Fruit fly (Drosophila melanogaster) whole organism, wandering third instar larva: Measurements from ENCODE around the gene CG33490.
"Not testable (repeated sequence)": the region's sequence is repeated elsewhere in the genome, so short reads cannot be mapped to it uniquely, and the experiment has no call there.

Source experiments
- Abd-B ChIP-seq: fragments of >200 bp; optimal IDR thresholded peaks from 2 replicates; lab custom pipeline; 2017; ENCODE audit warnings: missing biosample characterization, missing genetic modification characterization
- CG32264 ChIP-seq: fragments of 200-800 bp; sonication (Bioruptor generic); optimal IDR thresholded peaks from 2 replicates; lab custom pipeline; 2016; ENCODE audit warnings: missing biosample characterization, missing genetic modification characterization
- CG9705 ChIP-seq: fragments of 200-800 bp; sonication (Bioruptor generic); optimal IDR thresholded peaks from 2 replicates; lab custom pipeline; 2018; ENCODE audit warnings: missing biosample characterization, mild to moderate bottlenecking, missing genetic modification characterization
- CrebA ChIP-seq: fragments of 200-800 bp; sonication (Bioruptor generic); optimal IDR thresholded peaks from 2 replicates; lab custom pipeline; 2016; ENCODE audit warnings: missing biosample characterization, mild to moderate bottlenecking, missing genetic modification characterization, borderline replicate concordance
- Dfd ChIP-seq: fragments of >200 bp; optimal IDR thresholded peaks from 2 replicates; lab custom pipeline; 2017; ENCODE audit warnings: missing biosample characterization, missing genetic modification characterization
- Dif ChIP-seq: fragments of 200-275, 200-300 bp; sonication (Bioruptor generic); optimal IDR thresholded peaks from 2 replicates; lab custom pipeline; 2018; ENCODE audit warnings: missing biosample characterization, missing genetic modification characterization; ENCODE audit not compliant: partially characterized antibody
- GATAd ChIP-seq: sonication (Bioruptor generic); optimal IDR thresholded peaks from 2 replicates; lab custom pipeline; 2016; ENCODE audit warnings: missing biosample characterization, missing genetic modification characterization
- HLH106 ChIP-seq: fragments of 200-800 bp; optimal IDR thresholded peaks from 3 replicates; lab custom pipeline; 2019; ENCODE audit warnings: missing biosample characterization, mild to moderate bottlenecking, missing genetic modification characterization, moderate library complexity
- Hnf4 ChIP-seq: fragments of 200-800 bp; sonication (Bioruptor generic); optimal IDR thresholded peaks from 2 replicates; lab custom pipeline; 2016; ENCODE audit warnings: missing biosample characterization, mild to moderate bottlenecking, missing genetic modification characterization
- Mio ChIP-seq: sonication (Bioruptor generic); optimal IDR thresholded peaks from 2 replicates; lab custom pipeline; 2016; ENCODE audit warnings: missing biosample characterization, missing genetic modification characterization
- Myc ChIP-seq: fragments of >200 bp; optimal IDR thresholded peaks from 2 replicates; lab custom pipeline; 2017
- OdsH ChIP-seq: fragments of 200-800 bp; sonication (Bioruptor generic); optimal IDR thresholded peaks from 2 replicates; lab custom pipeline; 2016; ENCODE audit warnings: missing biosample characterization, mild to moderate bottlenecking, missing genetic modification characterization
- Sp1 ChIP-seq: fragments of 200-800 bp; sonication (Bioruptor generic); optimal IDR thresholded peaks from 3 replicates; lab custom pipeline; 2019; ENCODE audit warnings: missing biosample characterization, mild to moderate bottlenecking, missing genetic modification characterization, moderate library complexity
- dl ChIP-seq, 2 experiments: fragments of 175-275, 200-275 bp in 1 of 2; fragments of 200-275 bp in 1 of 2; sonication (Bioruptor generic); optimal IDR thresholded peaks; lab custom pipeline; 2018; ENCODE audit warnings: mild to moderate bottlenecking in 2 of 2, missing biosample characterization in 2 of 2, missing genetic modification characterization in 2 of 2, moderate library complexity in 2 of 2; ENCODE audit not compliant: partially characterized antibody in 2 of 2, insufficient read depth in 1 of 2
- dmrt93B ChIP-seq: fragments of 200-800 bp; sonication (Bioruptor generic); optimal IDR thresholded peaks from 2 replicates; lab custom pipeline; 2018; ENCODE audit warnings: missing biosample characterization, mild to moderate bottlenecking, missing genetic modification characterization
- ey ChIP-seq: fragments of 200-800 bp; sonication (Bioruptor generic); optimal IDR thresholded peaks from 2 replicates; lab custom pipeline; 2016; ENCODE audit warnings: missing biosample characterization, missing genetic modification characterization
- foxo ChIP-seq, 2 experiments: fragments of 200-800 bp; sonication (Bioruptor generic); optimal IDR thresholded peaks; 2 replicates in 1 of 2; 3 replicates in 1 of 2; lab custom pipeline; 2016 to 2017; ENCODE audit warnings: missing biosample characterization in 2 of 2, missing genetic modification characterization in 2 of 2
- jim ChIP-seq: fragments of 175-275, 200-325 bp; sonication (Bioruptor generic); optimal IDR thresholded peaks from 2 replicates; lab custom pipeline; 2016; ENCODE audit warnings: missing biosample characterization, mild to moderate bottlenecking, missing genetic modification characterization
- lola ChIP-seq: fragments of >200 bp; optimal IDR thresholded peaks from 2 replicates; lab custom pipeline; 2017; ENCODE audit warnings: missing biosample characterization, missing genetic modification characterization
- pan ChIP-seq: fragments of >200 bp; optimal IDR thresholded peaks from 2 replicates; lab custom pipeline; 2017
- rgr ChIP-seq: fragments of 200-800 bp; sonication (Bioruptor generic); optimal IDR thresholded peaks from 3 replicates; lab custom pipeline; 2016; ENCODE audit warnings: missing biosample characterization, mild to moderate bottlenecking, missing genetic modification characterization
- sv ChIP-seq: fragments of 200-800 bp; sonication (Bioruptor generic); optimal IDR thresholded peaks from 3 replicates; lab custom pipeline; 2016; ENCODE audit warnings: missing biosample characterization, missing genetic modification characterization
- usp ChIP-seq: fragments of >200 bp; optimal IDR thresholded peaks from 2 replicates; lab custom pipeline; 2017; ENCODE audit warnings: missing biosample characterization, missing genetic modification characterization

Gene CG33490

dm6 chr3L:11599965-11600420 is 25.5 kb upstream of the CG33490 start, which contains the start of the genes CG14137 and CG46394:
TSS of gene CG14137 (minus strand) at chr3L:11600065.
TSS of gene CG46394 (plus strand) at chr3L:11600370.
- TF ChIP-seq usp (GFP tag; lab: Kevin White, UChicago) (no peak), Dfd (GFP tag; lab: Kevin White, UChicago) (peak; percentile 84)

dm6 chr3L:11599255-11599654 is 24.8 kb upstream of the CG33490 start:
- TF ChIP-seq dl (GFP tag; optimal IDR thresholded peaks at IDR 0.05; lab: Kevin White, UChicago; ENCODE audit: insufficient read depth in 1 of 2, partially characterized antibody in 2 of 2) (no peak), dmrt93B (GFP tag; lab: Kevin White, UChicago) (no peak), foxo (GFP tag; optimal IDR thresholded peaks at IDR 0.05; lab: Kevin White, UChicago) (peak in 1 of 2 experiments; percentile 32), CG9705 (no peak), lola (GFP tag; lab: Kevin White, UChicago) (no peak), rgr (GFP tag; lab: Kevin White, UChicago) (peak; percentile 3), Sp1 (GFP tag; lab: Kevin White, UChicago) (peak; percentile 30), HLH106 (peak; percentile 32)

dm6 chr3L:11596585-11597252 is 22.3 kb upstream of the CG33490 start, which contains the start of gene CG7368:
TSS of gene CG7368 (plus strand) at chr3L:11597202.
- no peak for TF ChIP-seq rgr (GFP tag; lab: Kevin White, UChicago)
- peak in 1 of 2 experiments; percentile 2 for TF ChIP-seq dl (GFP tag; optimal IDR thresholded peaks at IDR 0.05; lab: Kevin White, UChicago; ENCODE audit: insufficient read depth in 1 of 2, partially characterized antibody in 2 of 2)
- TF ChIP-seq jim = no peak
- TF ChIP-seq sv (GFP tag; lab: Kevin White, UChicago) = no peak

- TF ChIP-seq Dif (GFP tag; lab: Kevin White, UChicago) = no peak
- no peak for TF ChIP-seq sv (GFP tag; lab: Kevin White, UChicago)
- peak in 1 of 2 experiments; percentile 18 for TF ChIP-seq foxo (GFP tag; optimal IDR thresholded peaks at IDR 0.05; lab: Kevin White, UChicago)
- peak; percentile 23 for TF ChIP-seq HLH106
- peak; percentile 52 for TF ChIP-seq Sp1 (GFP tag; lab: Kevin White, UChicago)
Observed at dm6 chr3L:11593778-11594177, 19.3 kb upstream of the CG33490 start.

- no peak for TF ChIP-seq Hnf4 (GFP tag; lab: Kevin White, UChicago)
- TF ChIP-seq CG32264 = no peak
- no peak for TF ChIP-seq OdsH (GFP tag; lab: Kevin White, UChicago)
- TF ChIP-seq dl (GFP tag; optimal IDR thresholded peaks at IDR 0.05; lab: Kevin White, UChicago; ENCODE audit: insufficient read depth in 1 of 2, partially characterized antibody in 2 of 2) = no peak
- TF ChIP-seq CrebA (GFP tag; lab: Kevin White, UChicago) = no peak
- TF ChIP-seq pan (lab: Kevin White, UChicago) = no peak
- no peak for TF ChIP-seq Myc (lab: Kevin White, UChicago)
- TF ChIP-seq ey (GFP tag; lab: Kevin White, UChicago) = no peak
- no peak for TF ChIP-seq GATAd (GFP tag; lab: Kevin White, UChicago)
- TF ChIP-seq Abd-B (GFP tag; lab: Kevin White, UChicago) = no peak
Observed at dm6 chr3L:11591803-11592202, 17.3 kb upstream of the CG33490 start.

dm6 chr3L:11591131-11591530 is 16.7 kb upstream of the CG33490 start, which contains the start of gene CG33268:
TSS of gene CG33268 (minus strand) at chr3L:11591231.
- no peak for TF ChIP-seq dl (GFP tag; optimal IDR thresholded peaks at IDR 0.05; lab: Kevin White, UChicago; ENCODE audit: insufficient read depth in 1 of 2, partially characterized antibody in 2 of 2)
- no peak for TF ChIP-seq ey (GFP tag; lab: Kevin White, UChicago)
- no peak for TF ChIP-seq Mio

- not testable (repeated sequence) for TF ChIP-seq CrebA (GFP tag; lab: Kevin White, UChicago); jim; Hnf4 (GFP tag; lab: Kevin White, UChicago)
Observed at dm6 chr3L:11589395-11589794, 14.9 kb upstream of the CG33490 start, which contains the start of gene CG7377. TSS of gene CG7377 (plus strand) at chr3L:11589695.
